Fruit fly (Drosophila melanogaster): ENCODE data around the gene CG34174.
A peak's percentile ranks its signal among the peaks of the same experiment; 100 is the strongest.

Gene CG34174

DNA sequence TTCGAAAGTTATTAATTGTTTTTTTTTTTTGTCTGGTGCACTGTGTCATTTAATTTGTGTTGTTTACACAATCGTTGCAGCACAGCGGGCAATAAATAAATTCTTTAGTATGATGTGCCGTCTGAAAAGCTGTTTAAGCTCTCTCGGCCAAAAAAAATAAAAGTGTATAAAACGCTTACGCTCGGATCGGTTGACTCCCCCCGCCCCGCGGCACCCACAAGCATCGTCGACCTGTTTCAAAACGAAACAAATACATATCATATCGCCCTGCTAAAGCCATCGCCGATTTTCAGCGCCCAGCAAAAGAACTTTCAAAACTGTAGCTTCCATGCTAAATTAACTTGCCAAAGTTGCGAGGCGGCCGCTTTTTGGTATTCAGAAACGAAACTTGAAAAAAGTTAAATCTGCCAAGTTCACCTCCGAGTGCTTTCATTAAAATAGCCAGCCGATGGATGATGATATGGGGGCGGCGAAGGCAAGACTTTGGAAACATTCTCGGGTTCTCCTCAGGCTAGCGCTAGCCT lies 19.7 kb upstream of the CG34174 start:
- TF ChIP-seq h (GFP tag; optimal IDR thresholded peaks at IDR 0.05) (peak; percentile 2), pan (optimal IDR thresholded peaks at IDR 0.05) (no peak), Rel (GFP tag; optimal IDR thresholded peaks at IDR 0.05) (no peak), Rel (tag; optimal IDR thresholded peaks at IDR 0.05) (peak; percentile 30), CrebA (GFP tag; optimal IDR thresholded peaks at IDR 0.05; ENCODE audit: borderline replicate concordance) (no peak), dl (GFP tag; optimal IDR thresholded peaks at IDR 0.05; ENCODE audit: insufficient read depth in 1 of 2, partially characterized antibody in 2 of 2) (no peak), Vsx2 (GFP tag; optimal IDR thresholded peaks at IDR 0.05; ENCODE audit: partially characterized antibody) (peak; percentile 32), sage (GFP tag; optimal IDR thresholded peaks at IDR 0.05) (peak; percentile 4), GATAd (GFP tag; optimal IDR thresholded peaks at IDR 0.05) (no peak), Dif (GFP tag; optimal IDR thresholded peaks at IDR 0.05; ENCODE audit: partially characterized antibody) (peak; percentile 67)

DNA sequence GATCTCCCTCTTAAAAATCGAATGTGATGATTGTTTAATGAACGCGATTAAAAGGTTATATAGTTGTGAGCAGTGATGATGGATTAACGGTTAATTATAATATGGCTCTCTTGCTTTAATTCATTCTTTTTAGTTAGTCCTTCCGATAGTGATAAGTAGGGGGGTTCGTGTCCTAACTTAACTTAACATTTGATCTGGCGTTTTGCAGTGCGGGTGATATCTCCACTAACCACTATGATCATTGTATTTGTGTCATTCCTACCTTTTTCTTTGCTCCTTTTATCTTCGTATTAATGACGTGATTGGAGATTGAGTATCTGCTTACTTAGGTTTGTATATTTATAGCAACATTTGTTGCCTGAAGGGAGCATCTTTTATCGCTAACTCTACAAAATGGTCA lies 18.7 kb upstream of the CG34174 start:
- no peak for TF ChIP-seq GATAd (GFP tag; optimal IDR thresholded peaks at IDR 0.05)
- TF ChIP-seq dsf (GFP tag; optimal IDR thresholded peaks at IDR 0.05; ENCODE audit: borderline replicate concordance), result no peak
- TF ChIP-seq Jra (GFP tag; optimal IDR thresholded peaks at IDR 0.05), result no peak

DNA sequence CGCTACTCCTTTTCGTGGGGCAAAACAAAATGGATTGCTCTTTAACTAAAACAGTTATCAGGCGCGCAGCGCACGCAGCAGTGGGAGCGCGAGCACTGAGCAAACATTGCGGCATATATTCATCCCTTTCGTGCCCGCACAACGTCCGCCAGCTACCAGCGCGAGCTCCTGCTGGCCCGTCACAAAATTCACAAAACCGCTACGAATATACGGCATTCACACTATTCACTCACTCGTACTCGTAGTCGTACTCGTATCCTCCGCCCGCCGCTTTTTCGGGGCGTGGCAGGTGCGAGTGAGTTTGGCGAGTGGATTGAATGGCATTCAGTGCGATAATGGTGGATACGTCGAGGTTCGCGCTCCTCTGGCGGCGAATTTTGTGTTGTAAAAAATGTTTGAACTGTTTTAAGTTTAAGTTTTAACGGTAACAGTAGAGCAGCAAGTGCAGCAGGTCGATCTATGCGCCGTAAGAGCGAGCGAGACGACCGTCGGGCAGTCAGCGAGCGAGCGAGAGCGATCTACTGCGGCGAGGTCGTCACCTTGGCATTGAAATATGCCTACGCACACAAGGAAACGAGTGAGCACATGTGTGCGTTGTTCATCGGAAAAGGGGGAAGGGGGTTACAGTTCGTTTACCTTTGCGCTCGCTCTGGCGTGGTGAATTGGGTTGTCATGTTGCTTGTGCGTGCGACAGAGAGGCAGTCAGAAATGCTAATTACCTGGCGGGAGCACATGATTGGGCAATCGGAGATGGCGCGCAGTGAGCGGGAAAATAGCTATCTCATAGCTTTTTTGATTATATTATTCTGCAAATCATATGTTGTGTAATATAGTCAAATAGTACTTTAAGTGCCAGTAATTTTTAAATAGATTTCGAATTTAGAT lies 17.2 kb upstream of the CG34174 start:
- TF ChIP-seq foxo (GFP tag; optimal IDR thresholded peaks at IDR 0.05), result peak; percentile 42 to 75
- TF ChIP-seq sage (GFP tag; optimal IDR thresholded peaks at IDR 0.05), result no peak
- peak; percentile 83 for TF ChIP-seq woc (GFP tag; optimal IDR thresholded peaks at IDR 0.05)
- TF ChIP-seq dl (GFP tag; optimal IDR thresholded peaks at IDR 0.05; ENCODE audit: insufficient read depth in 1 of 2, partially characterized antibody in 2 of 2), result peak; percentile 87 to 92
- TF ChIP-seq OdsH (GFP tag; optimal IDR thresholded peaks at IDR 0.05), result peak; percentile 69
- peak; percentile 59 for TF ChIP-seq fru (GFP tag; optimal IDR thresholded peaks at IDR 0.05)
- peak; percentile 55 for TF ChIP-seq dmrt93B (GFP tag; optimal IDR thresholded peaks at IDR 0.05)
- peak; percentile 64 for TF ChIP-seq rgr (GFP tag; optimal IDR thresholded peaks at IDR 0.05)
- peak; percentile 67 for TF ChIP-seq ey (GFP tag; optimal IDR thresholded peaks at IDR 0.05)
- peak; percentile 50 for TF ChIP-seq brk (GFP tag; optimal IDR thresholded peaks at IDR 0.05)
- TF ChIP-seq sv (GFP tag; optimal IDR thresholded peaks at IDR 0.05), result peak; percentile 75
- TF ChIP-seq Hnf4 (GFP tag; optimal IDR thresholded peaks at IDR 0.05), result peak; percentile 44
- TF ChIP-seq br (GFP tag; optimal IDR thresholded peaks at IDR 0.05), result peak; percentile 41
- peak; percentile 78 for TF ChIP-seq h (GFP tag; optimal IDR thresholded peaks at IDR 0.05)
- TF ChIP-seq CG9705 (GFP tag; optimal IDR thresholded peaks at IDR 0.05), result peak; percentile 27
- peak; percentile 43 for TF ChIP-seq N (GFP tag; optimal IDR thresholded peaks at IDR 0.05)
- no peak for TF ChIP-seq GATAd (GFP tag; optimal IDR thresholded peaks at IDR 0.05)
- TF ChIP-seq CG32264 (GFP tag; optimal IDR thresholded peaks at IDR 0.05), result no peak
- no peak for TF ChIP-seq Hr78 (GFP tag; optimal IDR thresholded peaks at IDR 0.05)
- TF ChIP-seq pan (optimal IDR thresholded peaks at IDR 0.05), result no peak
- TF ChIP-seq jim (GFP tag; optimal IDR thresholded peaks at IDR 0.05), result peak; percentile 57
- TF ChIP-seq Mio (GFP tag; optimal IDR thresholded peaks at IDR 0.05), result no peak
- TF ChIP-seq Hr83 (GFP tag; optimal IDR thresholded peaks at IDR 0.05; ENCODE audit: poor library complexity, severe bottlenecking), result peak; percentile 93
- peak; percentile 89 for TF ChIP-seq Myc (optimal IDR thresholded peaks at IDR 0.05)
- no peak for TF ChIP-seq lola (GFP tag; optimal IDR thresholded peaks at IDR 0.05)
- TF ChIP-seq psq (GFP tag; optimal IDR thresholded peaks at IDR 0.05), result peak; percentile 71
- no peak for TF ChIP-seq Abd-B (GFP tag; optimal IDR thresholded peaks at IDR 0.05)
- TF ChIP-seq tai (GFP tag; optimal IDR thresholded peaks at IDR 0.05), result peak; percentile 96
- peak; percentile 97 for TF ChIP-seq Dif (GFP tag; optimal IDR thresholded peaks at IDR 0.05; ENCODE audit: partially characterized antibody)
- TF ChIP-seq Rel (GFP tag; optimal IDR thresholded peaks at IDR 0.05), result no peak
- peak; percentile 90 for TF ChIP-seq Rel (tag; optimal IDR thresholded peaks at IDR 0.05)
- TF ChIP-seq Jra (GFP tag; optimal IDR thresholded peaks at IDR 0.05), result peak; percentile 69
- TF ChIP-seq Dfd (GFP tag; optimal IDR thresholded peaks at IDR 0.05), result no peak
- peak; percentile 76 for TF ChIP-seq HLH106 (tag; optimal IDR thresholded peaks at IDR 0.05)
- TF ChIP-seq Vsx2 (GFP tag; optimal IDR thresholded peaks at IDR 0.05; ENCODE audit: partially characterized antibody), result peak; percentile 97
- TF ChIP-seq dsf (GFP tag; optimal IDR thresholded peaks at IDR 0.05; ENCODE audit: borderline replicate concordance), result peak; percentile 13
- TF ChIP-seq usp (GFP tag; optimal IDR thresholded peaks at IDR 0.05), result no peak
- TF ChIP-seq Sp1 (GFP tag; optimal IDR thresholded peaks at IDR 0.05), result peak; percentile 68
- peak; percentile 96 for TF ChIP-seq CrebA (GFP tag; optimal IDR thresholded peaks at IDR 0.05; ENCODE audit: borderline replicate concordance)
